In the genomic region with DNA sequence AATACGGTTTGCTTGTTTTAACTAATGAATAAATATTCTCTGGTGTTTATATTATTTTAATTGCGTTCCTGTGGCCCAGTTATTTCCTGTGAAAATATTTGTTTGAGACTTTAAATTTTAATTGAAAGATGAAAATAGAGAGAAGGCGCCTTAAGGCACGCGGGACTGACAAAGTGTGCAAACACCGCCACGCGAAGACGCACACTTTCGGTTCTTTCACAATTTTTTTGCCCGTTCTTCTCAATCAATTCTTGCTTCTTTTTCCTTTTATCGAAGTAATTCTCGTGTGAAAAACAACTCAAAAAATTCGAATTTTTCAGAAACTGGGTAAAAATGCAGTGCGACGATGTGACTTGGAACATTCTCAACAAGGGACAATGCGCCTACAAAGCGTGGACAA, we compare ENCODE assay signal across 4 worm cellular contexts.
TF ChIP-seq lines count a peak whose summit lies in the region.

A gene (plus strand): TSS at position 84 of the 400 bp plus-strand sequence.

TF ChIP-seq in whole organism, L2 larva, 48 proteins besides CTCF, POLR2A, EP300 and RAD21:
- TF ChIP-seq F13H6.1 (tag; optimal IDR thresholded peaks at IDR 0.05; lab: Kevin White, UChicago) (peak; percentile 25), nhr-77 (tag; optimal IDR thresholded peaks at IDR 0.05; lab: Kevin White, UChicago) (no peak), nhr-23 (tag; optimal IDR thresholded peaks at IDR 0.05; lab: Kevin White, UChicago) (no peak), gmeb-1 (tag; optimal IDR thresholded peaks at IDR 0.05; lab: Kevin White, UChicago) (peak; percentile 18), ceh-16 (tag; optimal IDR thresholded peaks at IDR 0.05; lab: Kevin White, UChicago) (no peak), nhr-129 (tag; optimal IDR thresholded peaks at IDR 0.05; lab: Kevin White, UChicago) (no peak), nhr-10 (tag; optimal IDR thresholded peaks at IDR 0.05; lab: Kevin White, UChicago) (no peak), lin-13 (GFP tag; optimal IDR thresholded peaks at IDR 0.05; lab: Kevin White, UChicago) (no peak), unc-55 (GFP tag; optimal IDR thresholded peaks at IDR 0.05; lab: Kevin White, UChicago) (peak; percentile 12), lsy-2 (tag; optimal IDR thresholded peaks at IDR 0.05; lab: Kevin White, UChicago) (peak; percentile 9 to 69)
TF ChIP-seq in whole organism, L2 larva: peak in this region for 4.

TF ChIP-seq in whole organism, L4 larva, 104 proteins besides CTCF, POLR2A, EP300 and RAD21 (continues in another document):
- TF ChIP-seq snpc-4 (tag; optimal IDR thresholded peaks at IDR 0.05; lab: Kevin White, UChicago) (no peak), nhr-6 (tag; optimal IDR thresholded peaks at IDR 0.05; lab: Kevin White, UChicago) (no peak), aha-1 (tag; lab: Kevin White, UChicago) (peak; percentile 1), php-3 (GFP tag; IDR thresholded peaks at IDR 0.05; lab: Robert Waterston, UW) (no peak), daf-16 (GFP tag; optimal IDR thresholded peaks at IDR 0.05; lab: Kevin White, UChicago) (no peak), daf-16 (tag; optimal IDR thresholded peaks at IDR 0.05; lab: Kevin White, UChicago) (peak; percentile 15), nhr-48 (tag; optimal IDR thresholded peaks at IDR 0.05; lab: Kevin White, UChicago) (peak; percentile 3), nhr-111 (GFP tag; optimal IDR thresholded peaks at IDR 0.05; lab: Kevin White, UChicago) (no peak), gei-8 (GFP tag; optimal IDR thresholded peaks at IDR 0.05; lab: Kevin White, UChicago) (no peak), dve-1 (tag; optimal IDR thresholded peaks at IDR 0.05; lab: Kevin White, UChicago; ENCODE audit: insufficient read depth) (peak; percentile 4), fkh-10 (GFP tag; optimal IDR thresholded peaks at IDR 0.05; lab: Kevin White, UChicago) (no peak), hif-1 (tag; optimal IDR thresholded peaks at IDR 0.05; lab: Kevin White, UChicago) (no peak), tag-97 (GFP tag; IDR thresholded peaks at IDR 0.05; lab: Robert Waterston, UW) (no peak), ama-1 (optimal IDR thresholded peaks at IDR 0.05; lab: Kevin White, UChicago) (peak; percentile 32), ceh-20 (GFP tag; IDR thresholded peaks at IDR 0.05; lab: Robert Waterston, UW) (no peak), jun-1 (tag; optimal IDR thresholded peaks at IDR 0.05; lab: Kevin White, UChicago) (no peak), skn-1 (tag; optimal IDR thresholded peaks at IDR 0.05; lab: Kevin White, UChicago) (no peak), ztf-11 (tag; optimal IDR thresholded peaks at IDR 0.05; lab: Kevin White, UChicago) (no peak), zip-2 (tag; optimal IDR thresholded peaks at IDR 0.05; lab: Kevin White, UChicago) (no peak), mdt-29 (GFP tag; IDR thresholded peaks at IDR 0.05; lab: Robert Waterston, UW) (no peak), daf-19 (GFP tag; conservative IDR thresholded peaks at IDR 0.05; lab: Robert Waterston, UW) (0 out of 2 replicates have a peak, but pooled peaks have one; percentile 23), Y75B8A.6 (GFP tag; IDR thresholded peaks at IDR 0.05; lab: Robert Waterston, UW) (no peak), madf-5 (GFP tag; IDR thresholded peaks at IDR 0.05; lab: Robert Waterston, UW) (no peak), Y48G9A.11 (GFP tag; IDR thresholded peaks at IDR 0.05; lab: Robert Waterston, UW) (no peak), T26A8.4 (GFP tag; IDR thresholded peaks at IDR 0.05; lab: Robert Waterston, UW) (0 out of 2 replicates have a peak, but pooled peaks have one; percentile 31), lin-29 (GFP tag; IDR thresholded peaks at IDR 0.05; lab: Robert Waterston, UW) (no peak), lin-38 (GFP tag; IDR thresholded peaks at IDR 0.05; lab: Robert Waterston, UW) (peak; percentile 66)

TF ChIP-seq in whole organism, late embryonic, 69 proteins besides CTCF, POLR2A, EP300 and RAD21:
- TF ChIP-seq ceh-18 (tag; optimal IDR thresholded peaks at IDR 0.05; lab: Kevin White, UChicago) (no peak), hlh-30 (tag; optimal IDR thresholded peaks at IDR 0.05; lab: Kevin White, UChicago; ENCODE audit: insufficient read depth) (peak; percentile 25), unc-42 (tag; optimal IDR thresholded peaks at IDR 0.05; lab: Kevin White, UChicago) (no peak)

TF ChIP-seq in whole organism, mixed stage, embryonic, 35 proteins besides CTCF, POLR2A, EP300 and RAD21:
- TF ChIP-seq unc-120 (tag; optimal IDR thresholded peaks at IDR 0.05; lab: Kevin White, UChicago; ENCODE audit: poor library complexity, severe bottlenecking), result peak; percentile 40
- TF ChIP-seq lin-13 (tag; optimal IDR thresholded peaks at IDR 0.05; lab: Kevin White, UChicago), result no peak
- no peak for TF ChIP-seq mls-2 (tag; optimal IDR thresholded peaks at IDR 0.05; lab: Kevin White, UChicago)
- peak; percentile 28 for TF ChIP-seq sptf-1 (tag; optimal IDR thresholded peaks at IDR 0.05; lab: Kevin White, UChicago)
- TF ChIP-seq unc-39 (tag; optimal IDR thresholded peaks at IDR 0.05; lab: Kevin White, UChicago), result no peak
- TF ChIP-seq lsy-2 (tag; optimal IDR thresholded peaks at IDR 0.05; lab: Kevin White, UChicago), result peak; percentile 37
TF ChIP-seq in whole organism, mixed stage, embryonic: peak in this region for 3.
